Worm (Caenorhabditis elegans): ENCODE measurements around the gene F22H10.2.

Gene F22H10.2

DNA sequence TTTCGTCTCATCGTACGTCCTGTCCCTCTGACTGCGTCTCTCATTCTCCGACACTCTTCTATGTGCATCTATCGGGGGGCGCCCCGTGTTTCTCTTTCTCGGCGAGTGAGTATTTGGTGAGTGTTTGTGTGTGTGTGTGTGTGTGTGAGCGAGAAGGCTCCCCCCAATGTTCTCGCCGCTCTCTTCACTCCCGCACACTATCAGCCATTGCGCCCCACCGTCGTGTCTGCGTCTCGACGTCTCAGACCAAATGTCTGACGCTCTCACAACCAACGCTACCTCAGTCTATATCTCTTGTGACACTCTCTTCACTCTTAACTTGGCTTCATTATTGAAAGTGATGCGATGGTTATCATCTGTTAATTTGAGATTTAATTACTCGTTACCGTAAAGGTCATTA is 47.5 kb downstream of the F22H10.2 start (continued):
- TF ChIP-seq Y79H2A.3 (GFP tag; conservative IDR thresholded peaks at IDR 0.05) (0 out of 2 replicates have a peak, but pooled peaks have one; percentile 28), fkh-3 (tag; optimal IDR thresholded peaks at IDR 0.05) (peak; percentile 15), nhr-120 (GFP tag; IDR thresholded peaks at IDR 0.05) (no peak), let-526 (GFP tag; IDR thresholded peaks at IDR 0.05) (peak; percentile 86), bed-2 (GFP tag; IDR thresholded peaks at IDR 0.05) (peak; percentile 47; the same call in 1 of the 2 replicates), lin-35 (GFP tag; optimal IDR thresholded peaks at IDR 0.05) (peak in 1 of 3 experiments; percentile 60), mcd-1 (GFP tag; IDR thresholded peaks at IDR 0.05) (peak; percentile 74), F57A8.1 (GFP tag; optimal IDR thresholded peaks at IDR 0.05) (no peak), lin-54 (GFP tag; optimal IDR thresholded peaks at IDR 0.05) (peak; percentile 57), rec-8 (tag; optimal IDR thresholded peaks at IDR 0.05) (no peak), ZK185.1 (tag; optimal IDR thresholded peaks at IDR 0.05; ENCODE audit: poor library complexity, severe bottlenecking) (peak; percentile 65), gei-17 (GFP tag; optimal IDR thresholded peaks at IDR 0.05) (peak; percentile 76), attf-6 (GFP tag; IDR thresholded peaks at IDR 0.05) (no peak), unc-130 (GFP tag; optimal IDR thresholded peaks at IDR 0.05) (no peak), snpc-3.4 (tag; optimal IDR thresholded peaks at IDR 0.05) (no peak), nhr-90 (tag; optimal IDR thresholded peaks at IDR 0.05) (peak; percentile 63), ceh-79 (tag; optimal IDR thresholded peaks at IDR 0.05) (no peak), sptf-2 (GFP tag; optimal IDR thresholded peaks at IDR 0.05) (no peak), nhr-27 (tag; optimal IDR thresholded peaks at IDR 0.05) (no peak), ztf-18 (tag; optimal IDR thresholded peaks at IDR 0.05) (peak; percentile 41), efl-1 (GFP tag; optimal IDR thresholded peaks at IDR 0.05) (no peak), dpl-1 (GFP tag; optimal IDR thresholded peaks at IDR 0.05) (no peak), hrde-1 (tag; optimal IDR thresholded peaks at IDR 0.05; ENCODE audit: borderline replicate concordance) (no peak), cebp-1 (GFP tag; IDR thresholded peaks at IDR 0.05) (peak; percentile 67), cebp-1 (tag; optimal IDR thresholded peaks at IDR 0.05) (peak; percentile 89), mxl-1 (tag; optimal IDR thresholded peaks at IDR 0.05) (no peak), ets-4 (GFP tag; optimal IDR thresholded peaks at IDR 0.05) (peak; percentile 45), madf-10 (tag; optimal IDR thresholded peaks at IDR 0.05) (peak; percentile 83), ama-1 (optimal IDR thresholded peaks at IDR 0.05) (no peak), ama-1 (GFP tag; optimal IDR thresholded peaks at IDR 0.05) (no peak), ztf-25 (GFP tag; IDR thresholded peaks at IDR 0.05) (no peak), aptf-2 (GFP tag; conservative IDR thresholded peaks at IDR 0.05) (0 out of 2 replicates have a peak, but pooled peaks have one; percentile 21), die-1 (tag; optimal IDR thresholded peaks at IDR 0.05) (peak; percentile 65), ztf-22 (GFP tag; optimal IDR thresholded peaks at IDR 0.05) (peak; percentile 82), Y53F4B.3 (GFP tag; IDR thresholded peaks at IDR 0.05) (no peak), hlh-12 (tag; optimal IDR thresholded peaks at IDR 0.05) (no peak)

DNA sequence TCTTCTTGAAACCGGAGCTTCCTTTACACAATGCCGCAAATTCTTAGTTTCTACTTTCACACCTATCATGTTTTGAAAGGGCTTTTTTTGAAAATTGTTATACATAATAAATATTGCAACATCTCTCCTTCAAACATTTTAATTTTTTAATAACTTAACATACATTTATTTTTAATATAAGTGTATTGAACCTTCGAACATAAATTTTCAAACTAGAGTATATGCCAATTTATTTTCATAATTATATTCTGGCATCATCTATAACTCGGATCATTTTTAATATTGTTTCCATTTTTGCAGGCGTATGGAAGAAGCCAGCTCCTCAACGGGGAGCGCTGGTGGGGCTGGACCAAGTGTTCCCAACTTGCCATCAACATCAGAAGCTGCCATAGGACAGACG is 49.9 kb downstream of the F22H10.2 start, which contains the start of gene hda-4:
TSS of gene hda-4 (plus strand) at position 301 of the 400 bp plus-strand sequence.
- no peak for TF ChIP-seq F33H1.4 (GFP tag; IDR thresholded peaks at IDR 0.05)
- TF ChIP-seq mel-28 (tag; optimal IDR thresholded peaks at IDR 0.05; ENCODE audit: borderline replicate concordance): no peak
- TF ChIP-seq rpc-1 (optimal IDR thresholded peaks at IDR 0.05): no peak
- TF ChIP-seq rpc-1 (tag; optimal IDR thresholded peaks at IDR 0.05): no peak
- TF ChIP-seq akir-1 (GFP tag; optimal IDR thresholded peaks at IDR 0.05): no peak
- TF ChIP-seq Y79H2A.3 (GFP tag; conservative IDR thresholded peaks at IDR 0.05): no peak
- TF ChIP-seq F23B12.7 (tag; optimal IDR thresholded peaks at IDR 0.05; ENCODE audit: insufficient read depth): no peak
- no peak for TF ChIP-seq ceh-79 (tag; optimal IDR thresholded peaks at IDR 0.05)
- TF ChIP-seq ztf-6 (GFP tag; IDR thresholded peaks at IDR 0.05): no peak
- TF ChIP-seq B0336.3 (GFP tag; IDR thresholded peaks at IDR 0.05): no peak
- TF ChIP-seq ztf-28 (GFP tag; IDR thresholded peaks at IDR 0.05): no peak
- no peak for TF ChIP-seq nhr-179 (tag; optimal IDR thresholded peaks at IDR 0.05)
- TF ChIP-seq ceh-91 (GFP tag; IDR thresholded peaks at IDR 0.05): no peak
- TF ChIP-seq Y53G8AR.9 (GFP tag; conservative IDR thresholded peaks at IDR 0.05): no peak
- no peak for TF ChIP-seq lsl-1 (GFP tag; optimal IDR thresholded peaks at IDR 0.05)
- no peak for TF ChIP-seq ceh-58 (GFP tag; IDR thresholded peaks at IDR 0.05)
- TF ChIP-seq ZK185.1 (tag; optimal IDR thresholded peaks at IDR 0.05; ENCODE audit: poor library complexity, severe bottlenecking): no peak
